Fruit fly (Drosophila melanogaster): ENCODE results near the gene RnpS1.
A peak's percentile ranks its signal among the peaks of the same experiment; 100 is the strongest.

Gene RnpS1

dm6 chr3R:9533181-9534124 is 18.4 kb upstream of the RnpS1 start (continued):
- TF ChIP-seq nmo (GFP tag; optimal IDR thresholded peaks at IDR 0.05) (peak; percentile 98), CG8944 (GFP tag; optimal IDR thresholded peaks at IDR 0.05) (peak; percentile 82), Hey (tag; optimal IDR thresholded peaks at IDR 0.05) (peak; percentile 65), peb (GFP tag; IDR thresholded peaks at IDR 0.05) (peak; percentile 47; the same call in 1 of the 2 replicates), twi (tag; optimal IDR thresholded peaks at IDR 0.05) (peak; percentile 87), dmrt99B (tag; optimal IDR thresholded peaks at IDR 0.05) (peak; percentile 98), CG30403 (GFP tag; optimal IDR thresholded peaks at IDR 0.05) (peak; percentile 99), CG4854 (GFP tag; optimal IDR thresholded peaks at IDR 0.05) (peak; percentile 93), fd64A (GFP tag; optimal IDR thresholded peaks at IDR 0.05) (peak; percentile 80), CG5245 (GFP tag; optimal IDR thresholded peaks at IDR 0.05) (peak; percentile 84), row (GFP tag; IDR thresholded peaks at IDR 0.05) (peak; percentile 94), CG12104 (GFP tag; optimal IDR thresholded peaks at IDR 0.05) (peak; percentile 97), pzg (GFP tag; optimal IDR thresholded peaks at IDR 0.05) (peak; percentile 17), br (optimal IDR thresholded peaks at IDR 0.05) (no peak), Scr (GFP tag; IDR thresholded peaks at IDR 0.05; ENCODE audit: partially characterized antibody) (0 out of 2 replicates have a peak, but pooled peaks have one; percentile 22), CG15696 (tag; optimal IDR thresholded peaks at IDR 0.05) (peak; percentile 71), Hr3 (GFP tag; optimal IDR thresholded peaks at IDR 0.05) (peak; percentile 95), CG17612 (GFP tag; IDR thresholded peaks at IDR 0.05) (peak; percentile 33; the same call in 1 of the 2 replicates), Lhr (GFP tag; optimal IDR thresholded peaks at IDR 0.05) (peak; percentile 81), sna (GFP tag; IDR thresholded peaks at IDR 0.05; ENCODE audit: partially characterized antibody) (no peak), CG11723 (GFP tag; optimal IDR thresholded peaks at IDR 0.05) (peak; percentile 96), kni (GFP tag; optimal IDR thresholded peaks at IDR 0.05) (peak; percentile 88), tgo (GFP tag; IDR thresholded peaks at IDR 0.05) (peak; percentile 92), GATAe (GFP tag; conservative IDR thresholded peaks at IDR 0.05) (0 out of 2 replicates have a peak, but pooled peaks have one; percentile 15), CG7271 (tag; optimal IDR thresholded peaks at IDR 0.05) (peak; percentile 46), gcm2 (GFP tag; optimal IDR thresholded peaks at IDR 0.05) (peak; percentile 68), Hand (GFP tag; optimal IDR thresholded peaks at IDR 0.05) (peak; percentile 97), wor (GFP tag; IDR thresholded peaks at IDR 0.05) (peak; percentile 90), Trl (optimal IDR thresholded peaks at IDR 0.05) (peak; percentile 93 to 95), Trl (GFP tag; optimal IDR thresholded peaks at IDR 0.05) (peak; percentile 93), sr (GFP tag; IDR thresholded peaks at IDR 0.05) (peak; percentile 64; the same call in 1 of the 3 replicates), yki (optimal IDR thresholded peaks at IDR 0.05) (peak; percentile 53), C15 (GFP tag; IDR thresholded peaks at IDR 0.05) (peak; percentile 71; the same call in 2 of the 3 replicates), hkb (optimal IDR thresholded peaks at IDR 0.05) (no peak), hkb (GFP tag; IDR thresholded peaks at IDR 0.05) (peak; percentile 89), slou (GFP tag; optimal IDR thresholded peaks at IDR 0.05) (peak; percentile 84), chif (GFP tag; optimal IDR thresholded peaks at IDR 0.05) (peak; percentile 89 to 90), cad (GFP tag; optimal IDR thresholded peaks at IDR 0.05) (no peak), CG12769 (tag; optimal IDR thresholded peaks at IDR 0.05) (peak; percentile 89), CG2116 (GFP tag; optimal IDR thresholded peaks at IDR 0.05) (peak; percentile 79), Taf1 (GFP tag; IDR thresholded peaks at IDR 0.05) (peak; percentile 85), aop (GFP tag; IDR thresholded peaks at IDR 0.05) (0 out of 2 replicates have a peak, but pooled peaks have one; percentile 35), fru (optimal IDR thresholded peaks at IDR 0.05) (no peak), cwo (GFP tag; optimal IDR thresholded peaks at IDR 0.05) (peak; percentile 95), CG2120 (GFP tag; optimal IDR thresholded peaks at IDR 0.05) (peak; percentile 97), pfk (GFP tag; optimal IDR thresholded peaks at IDR 0.05) (peak; percentile 27), so (GFP tag; IDR thresholded peaks at IDR 0.05) (peak; percentile 87; the same call in 2 of the 3 replicates), Sry-β (GFP tag; optimal IDR thresholded peaks at IDR 0.05) (peak; percentile 71), CG8388 (GFP tag; optimal IDR thresholded peaks at IDR 0.05) (peak; percentile 93), CG9932 (GFP tag; IDR thresholded peaks at IDR 0.05) (peak; percentile 89)
